Worm (Caenorhabditis elegans): ENCODE results near the gene F54D1.1.

The F54D1.1 gene

DNA sequence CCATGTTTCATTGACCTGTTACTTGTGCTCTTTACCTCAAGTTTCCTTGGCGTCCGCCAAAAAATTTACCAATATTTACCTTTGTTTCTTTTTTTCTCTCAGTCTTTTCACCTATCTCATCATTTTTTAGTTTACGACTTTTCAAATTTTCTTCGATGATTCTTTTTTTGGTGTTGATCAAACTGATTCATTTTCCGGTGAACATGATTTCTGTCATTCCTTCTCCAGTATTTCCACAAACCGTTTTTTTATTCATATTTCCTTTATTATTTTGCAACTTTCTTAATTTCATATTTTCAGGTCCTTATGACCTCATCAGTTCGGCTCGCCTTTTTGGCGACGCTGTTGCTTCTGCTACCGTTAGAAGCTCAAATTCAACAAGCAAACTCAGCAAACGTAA is 25.9 kb downstream of the F54D1.1 start, which contains the start of gene F54D1.6:
TSS of gene F54D1.6 (plus strand) at position 301 of the 400 bp plus-strand sequence.
- TF ChIP-seq D2030.7 (GFP tag; IDR thresholded peaks at IDR 0.05) (no peak), bed-1 (GFP tag; IDR thresholded peaks at IDR 0.05) (no peak), fkh-3 (tag; optimal IDR thresholded peaks at IDR 0.05) (no peak), die-1 (tag; optimal IDR thresholded peaks at IDR 0.05) (no peak), Y95B8A.8 (GFP tag; IDR thresholded peaks at IDR 0.05) (no peak)

ce11 chrIV:11288965-11289364 is 27.3 kb downstream of the F54D1.1 start:
- TF ChIP-seq dox-1 (GFP tag; IDR thresholded peaks at IDR 0.05) (peak; percentile 62), F37B4.10 (GFP tag; IDR thresholded peaks at IDR 0.05) (no peak), ets-4 (GFP tag; optimal IDR thresholded peaks at IDR 0.05) (peak; percentile 46), tbp1 (GFP tag; optimal IDR thresholded peaks at IDR 0.05) (peak; percentile 21), nhr-80 (tag; optimal IDR thresholded peaks at IDR 0.05) (peak; percentile 91), cebp-1 (GFP tag; IDR thresholded peaks at IDR 0.05) (no peak), cebp-1 (tag; optimal IDR thresholded peaks at IDR 0.05) (peak; percentile 32), cebp-2 (GFP tag; IDR thresholded peaks at IDR 0.05) (no peak)

DNA sequence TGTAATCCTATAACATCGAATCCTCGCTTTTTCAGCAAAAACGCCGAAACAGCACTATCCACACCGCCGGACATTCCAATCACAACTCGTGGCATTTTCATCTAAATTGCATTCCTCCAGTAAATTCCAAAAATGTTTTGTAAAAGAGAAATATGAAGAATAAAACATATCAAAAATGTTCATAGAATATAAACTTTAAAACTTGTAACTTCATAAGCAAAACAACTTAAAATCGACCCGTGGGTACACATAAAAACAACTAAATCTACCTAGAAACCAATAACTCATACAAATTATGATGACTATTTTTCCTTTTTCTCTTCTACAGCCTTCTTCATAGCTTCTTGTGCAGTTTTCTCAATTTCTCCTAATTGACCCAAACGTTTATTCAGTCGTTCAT is 35.2 kb downstream of the F54D1.1 start, which contains the start of gene mttu-1:
TSS of gene mttu-1 (minus strand) at position 101 of the 400 bp plus-strand sequence.
- TF ChIP-seq B0261.1 (tag; optimal IDR thresholded peaks at IDR 0.05) (no peak), dpff-1 (tag; optimal IDR thresholded peaks at IDR 0.05) (no peak), ceh-100 (GFP tag; IDR thresholded peaks at IDR 0.05) (no peak), ceh-91 (GFP tag; IDR thresholded peaks at IDR 0.05) (no peak), rpc-1 (optimal IDR thresholded peaks at IDR 0.05) (no peak), rpc-1 (tag; optimal IDR thresholded peaks at IDR 0.05) (no peak), lin-40 (tag; optimal IDR thresholded peaks at IDR 0.05) (no peak), bed-2 (GFP tag; IDR thresholded peaks at IDR 0.05) (no peak), F39B2.1 (GFP tag; IDR thresholded peaks at IDR 0.05) (no peak), gei-17 (GFP tag; optimal IDR thresholded peaks at IDR 0.05) (no peak), F49E8.2 (tag; optimal IDR thresholded peaks at IDR 0.05; ENCODE audit: insufficient read depth) (no peak), rcor-1 (GFP tag; IDR thresholded peaks at IDR 0.05) (no peak), attf-5 (GFP tag; optimal IDR thresholded peaks at IDR 0.05) (no peak), F10E7.11 (tag; optimal IDR thresholded peaks at IDR 0.05) (no peak), lsy-27 (tag; optimal IDR thresholded peaks at IDR 0.05; ENCODE audit: borderline replicate concordance, insufficient read depth) (no peak), bed-1 (GFP tag; IDR thresholded peaks at IDR 0.05) (no peak), ceh-58 (GFP tag; IDR thresholded peaks at IDR 0.05) (no peak), nhr-27 (tag; optimal IDR thresholded peaks at IDR 0.05) (no peak), chd-7 (tag; optimal IDR thresholded peaks at IDR 0.05) (no peak), snpc-4 (GFP tag; optimal IDR thresholded peaks at IDR 0.05) (no peak), snpc-4 (tag; optimal IDR thresholded peaks at IDR 0.05) (no peak)

ce11 chrIV:11298154-11299086 is 36.8 kb downstream of the F54D1.1 start, which contains the start of the genes B0035.15 and dnj-1:
Gene B0035.15 (minus strand): TSS chrIV:11298252.
Gene dnj-1 (plus strand): TSS chrIV:11299036.
- TF ChIP-seq F33H1.4 (GFP tag; IDR thresholded peaks at IDR 0.05) (peak; percentile 81), F37B4.10 (GFP tag; IDR thresholded peaks at IDR 0.05) (no peak), hmg-1.2 (GFP tag; IDR thresholded peaks at IDR 0.05) (peak; percentile 30; the same call in 1 of the 2 replicates), lin-40 (tag; optimal IDR thresholded peaks at IDR 0.05) (peak; percentile 19), F39B2.1 (GFP tag; IDR thresholded peaks at IDR 0.05) (no peak), F57A8.1 (GFP tag; optimal IDR thresholded peaks at IDR 0.05) (no peak), nhr-120 (GFP tag; IDR thresholded peaks at IDR 0.05) (no peak), xnd-1 (tag; optimal IDR thresholded peaks at IDR 0.05) (peak; percentile 69), lsl-1 (GFP tag; optimal IDR thresholded peaks at IDR 0.05) (peak; percentile 82), madf-3 (GFP tag; IDR thresholded peaks at IDR 0.05) (0 out of 2 replicates have a peak, but pooled peaks have one; percentile 19), D2030.7 (GFP tag; IDR thresholded peaks at IDR 0.05) (0 out of 2 replicates have a peak, but pooled peaks have one; percentile 19), tlf-1 (GFP tag; optimal IDR thresholded peaks at IDR 0.05) (no peak), mcd-1 (GFP tag; IDR thresholded peaks at IDR 0.05) (peak; percentile 68), madf-6 (GFP tag; IDR thresholded peaks at IDR 0.05) (peak; percentile 78), ztf-3 (GFP tag; optimal IDR thresholded peaks at IDR 0.05) (no peak), F10E7.11 (tag; optimal IDR thresholded peaks at IDR 0.05) (no peak)
